Worm (Caenorhabditis elegans) whole organism, L4/young adult: ENCODE results near the gene F17C11.12.

ENCODE experiments used
- W03F9.2 ChIP-seq: fragments of 150-350 bp; optimal IDR thresholded peaks from 2 replicates; lab custom pipeline; 2014; ENCODE audit warnings: missing biosample characterization, missing genetic modification characterization
- him-1 ChIP-seq: sonication (generic microtip); optimal IDR thresholded peaks from 2 replicates; lab custom pipeline; 2016; ENCODE audit warnings: missing genotype, missing genetic modification reagents, missing genetic modification characterization, missing compliant biosample characterization

DNA sequence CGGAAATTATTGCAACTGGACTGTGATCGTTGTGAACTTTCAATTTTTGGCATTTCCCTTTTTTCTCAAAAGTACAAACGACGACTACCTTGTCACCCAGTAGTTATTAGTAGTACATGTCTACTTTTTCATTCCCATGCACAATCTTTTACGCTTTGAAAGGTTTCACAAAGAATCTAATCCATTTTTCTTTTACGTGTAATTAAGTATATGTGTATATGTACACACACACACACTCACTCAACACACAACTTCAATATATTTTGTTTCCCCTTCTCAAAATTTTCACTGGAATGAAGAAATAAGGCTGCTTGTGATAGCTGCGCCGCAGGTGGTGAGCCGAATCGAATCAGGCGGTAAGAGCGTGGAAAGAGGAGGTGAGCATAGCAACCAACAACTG lies 12.0 kb downstream of the F17C11.12 start, which contains the start of gene F58B4.6:
- TF ChIP-seq him-1 (tag; lab: Kevin White, UChicago) (no peak), W03F9.2 (no peak)
